Worm (Caenorhabditis elegans): ENCODE measurements around the gene F37H8.6.

Gene F37H8.6

DNA sequence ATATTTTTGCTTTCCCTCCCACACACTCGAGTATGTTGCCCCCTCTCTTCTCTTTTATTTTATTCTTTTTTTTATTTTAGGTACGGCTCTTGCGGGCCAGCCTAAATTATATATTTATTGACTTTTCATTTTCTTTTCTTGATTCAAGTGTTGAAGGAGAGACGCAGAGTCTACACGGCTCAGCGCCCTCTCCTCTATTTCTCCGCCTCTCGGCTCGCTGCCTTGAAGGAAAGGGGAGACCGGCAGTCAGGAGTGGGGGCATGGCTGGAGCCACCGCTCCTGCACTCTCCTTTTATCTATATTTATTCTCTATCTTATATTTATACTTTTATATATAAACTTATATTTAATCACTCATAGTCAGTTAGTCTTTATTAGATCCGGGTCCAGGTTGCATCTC lies 10.9 kb downstream of the F37H8.6 start:
- TF ChIP-seq dmd-4 (tag; optimal IDR thresholded peaks at IDR 0.05) = no peak
- TF ChIP-seq unc-55 (GFP tag; optimal IDR thresholded peaks at IDR 0.05) = peak; percentile 22
- TF ChIP-seq mab-5 (tag; optimal IDR thresholded peaks at IDR 0.05) = no peak
- TF ChIP-seq nhr-237 (tag; optimal IDR thresholded peaks at IDR 0.05) = no peak

DNA sequence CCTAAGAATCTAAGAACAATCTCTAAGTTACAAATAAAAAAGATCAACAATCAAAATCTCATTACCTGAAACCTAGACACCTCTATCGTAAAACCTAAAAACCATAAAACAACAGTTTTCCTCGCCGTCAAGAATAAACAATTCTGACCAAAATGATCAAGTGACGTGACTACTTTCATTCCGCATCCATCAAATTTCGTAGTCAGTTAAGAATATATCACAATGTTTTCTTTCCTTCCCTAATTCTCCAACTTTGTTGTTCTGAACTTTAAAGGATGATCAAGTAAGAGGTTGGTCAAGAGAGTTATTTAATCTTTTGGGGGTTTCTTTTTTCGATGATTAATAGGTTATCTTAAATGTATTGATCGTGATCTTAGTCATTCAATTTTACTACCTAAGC lies 14.0 kb downstream of the F37H8.6 start:
- TF ChIP-seq blmp-1 (tag; optimal IDR thresholded peaks at IDR 0.05; ENCODE audit: insufficient read depth) (no peak), zag-1 (tag; optimal IDR thresholded peaks at IDR 0.05) (no peak), ztf-4 (tag; optimal IDR thresholded peaks at IDR 0.05) (no peak), aly-2 (tag; optimal IDR thresholded peaks at IDR 0.05) (no peak), nhr-23 (tag; optimal IDR thresholded peaks at IDR 0.05) (no peak), nhr-237 (tag; optimal IDR thresholded peaks at IDR 0.05) (no peak), egl-27 (tag; optimal IDR thresholded peaks at IDR 0.05) (no peak), crh-2 (tag; optimal IDR thresholded peaks at IDR 0.05) (no peak), lin-11 (tag; optimal IDR thresholded peaks at IDR 0.05) (no peak), sma-3 (GFP tag; optimal IDR thresholded peaks at IDR 0.05) (peak; percentile 55), sma-9 (GFP tag; optimal IDR thresholded peaks at IDR 0.05) (peak; percentile 20), sma-9 (tag; optimal IDR thresholded peaks at IDR 0.05) (no peak), lin-39 (tag; optimal IDR thresholded peaks at IDR 0.05) (no peak)

DNA sequence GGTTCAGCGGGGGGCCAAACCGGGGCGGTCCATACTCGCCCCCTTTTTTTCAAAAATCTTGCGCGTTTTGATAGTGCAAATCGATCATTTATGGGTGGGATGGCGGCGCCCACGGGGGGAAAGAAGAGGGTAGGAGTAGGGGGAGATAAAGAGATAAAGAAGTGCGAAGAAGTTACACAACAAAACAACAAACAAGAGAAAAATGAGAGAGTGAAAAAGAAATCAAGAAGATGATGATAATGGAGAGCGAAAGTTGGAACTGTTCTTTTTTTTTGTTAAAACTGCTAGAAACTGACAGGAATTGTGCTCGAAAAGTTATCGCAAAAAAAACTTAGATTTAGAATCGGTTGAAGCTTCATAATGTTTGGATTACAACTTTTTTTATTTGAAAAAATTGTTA lies 14.9 kb downstream of the F37H8.6 start, which contains the start of gene ptr-13:
Gene ptr-13 (minus strand): TSS at position 92 of the 400 bp plus-strand sequence.
- TF ChIP-seq mdl-1 (tag; optimal IDR thresholded peaks at IDR 0.05) = no peak
- no peak for TF ChIP-seq lin-13 (GFP tag; optimal IDR thresholded peaks at IDR 0.05)
- peak; percentile 69 for TF ChIP-seq blmp-1 (tag; optimal IDR thresholded peaks at IDR 0.05; ENCODE audit: insufficient read depth)

DNA sequence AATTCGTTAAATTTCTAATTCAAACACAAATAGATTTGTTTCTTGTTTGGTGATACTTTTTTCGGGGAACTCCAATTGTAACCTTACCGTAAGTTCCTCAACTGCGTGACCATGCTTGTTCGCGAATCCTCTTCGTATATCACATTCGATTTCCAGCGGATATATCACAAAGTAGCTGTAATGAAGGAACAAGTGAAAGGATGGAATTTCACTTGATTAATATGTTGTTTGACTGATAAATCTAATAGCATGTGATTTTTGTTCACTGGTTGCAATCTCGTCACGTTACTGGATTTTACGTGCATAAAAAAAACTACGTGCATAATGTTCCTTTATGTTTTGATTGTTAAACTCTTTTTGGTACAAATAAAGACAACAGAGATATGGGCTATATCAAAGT lies 15.6 kb downstream of the F37H8.6 start:
- TF ChIP-seq blmp-1 (tag; optimal IDR thresholded peaks at IDR 0.05; ENCODE audit: insufficient read depth) = peak; percentile 68
- no peak for TF ChIP-seq alr-1 (tag; optimal IDR thresholded peaks at IDR 0.05)

DNA sequence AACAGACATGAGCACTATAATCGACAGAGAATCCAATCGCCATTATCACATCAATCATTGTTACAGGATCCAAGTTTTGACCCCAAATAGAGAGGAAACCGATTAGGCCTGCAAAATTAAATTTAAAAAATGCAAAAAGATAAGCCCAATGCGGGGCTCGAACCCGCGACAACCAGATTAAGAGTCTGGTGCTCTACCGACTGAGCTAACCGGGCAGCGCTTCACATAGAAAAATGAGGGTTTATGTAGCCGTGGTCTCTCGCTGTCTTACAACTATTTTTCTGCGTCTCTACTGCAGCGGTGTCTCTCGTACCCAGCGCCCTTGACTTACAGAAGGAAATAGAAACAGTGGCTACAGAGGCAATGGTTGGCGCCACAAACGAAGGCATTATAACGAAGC lies 19.6 kb downstream of the F37H8.6 start:
- TF ChIP-seq nhr-21 (tag; optimal IDR thresholded peaks at IDR 0.05) = peak; percentile 8
- TF ChIP-seq ceh-16 (tag; optimal IDR thresholded peaks at IDR 0.05) = no peak
- TF ChIP-seq fos-1 (tag; optimal IDR thresholded peaks at IDR 0.05) = peak; percentile 38
- TF ChIP-seq zag-1 (tag; optimal IDR thresholded peaks at IDR 0.05) = no peak
- peak; percentile 30 for TF ChIP-seq lin-13 (GFP tag; optimal IDR thresholded peaks at IDR 0.05)
- TF ChIP-seq nhr-23 (tag; optimal IDR thresholded peaks at IDR 0.05) = no peak
- no peak for TF ChIP-seq alr-1 (tag; optimal IDR thresholded peaks at IDR 0.05)
- peak; percentile 45 for TF ChIP-seq sma-3 (GFP tag; optimal IDR thresholded peaks at IDR 0.05)
- TF ChIP-seq nhr-129 (tag; optimal IDR thresholded peaks at IDR 0.05) = peak; percentile 67
- peak; percentile 27 for TF ChIP-seq unc-55 (GFP tag; optimal IDR thresholded peaks at IDR 0.05)
- peak; percentile 45 to 49 for TF ChIP-seq lsy-2 (tag; optimal IDR thresholded peaks at IDR 0.05)
- TF ChIP-seq lin-11 (tag; optimal IDR thresholded peaks at IDR 0.05) = peak; percentile 45
- TF ChIP-seq crh-2 (tag; optimal IDR thresholded peaks at IDR 0.05) = peak; percentile 31
- TF ChIP-seq snpc-4 (tag; optimal IDR thresholded peaks at IDR 0.05) = peak; percentile 58
- TF ChIP-seq gmeb-1 (tag; optimal IDR thresholded peaks at IDR 0.05) = peak; percentile 57
- peak; percentile 28 for TF ChIP-seq nhr-25 (tag; optimal IDR thresholded peaks at IDR 0.05)
- TF ChIP-seq C34F6.9 (tag; optimal IDR thresholded peaks at IDR 0.05) = peak; percentile 28

DNA sequence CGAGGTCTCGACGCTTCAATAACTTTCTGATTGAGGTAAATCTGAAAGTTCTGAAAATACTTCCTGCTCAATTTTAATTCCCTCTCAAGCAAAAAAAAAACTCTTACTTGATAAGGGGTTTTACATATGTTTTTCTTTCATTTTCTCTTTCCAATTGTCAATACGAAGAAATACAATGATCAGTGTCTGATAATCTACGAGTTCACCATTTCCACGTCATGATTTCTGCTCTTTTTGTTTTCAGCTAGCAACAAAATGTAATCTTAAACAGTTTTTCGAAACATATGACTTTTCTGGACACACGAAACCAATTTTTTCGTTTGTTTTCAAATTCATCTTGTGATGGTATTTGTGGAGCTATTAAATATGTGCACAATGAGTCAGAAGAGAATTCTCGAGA lies 21.1 kb downstream of the F37H8.6 start:
- TF ChIP-seq nhr-6 (tag; optimal IDR thresholded peaks at IDR 0.05) (no peak), lin-39 (tag; optimal IDR thresholded peaks at IDR 0.05) (no peak), ceh-82 (tag; optimal IDR thresholded peaks at IDR 0.05) (no peak), crh-2 (tag; optimal IDR thresholded peaks at IDR 0.05) (peak; percentile 9), alr-1 (tag; optimal IDR thresholded peaks at IDR 0.05) (no peak)

DNA sequence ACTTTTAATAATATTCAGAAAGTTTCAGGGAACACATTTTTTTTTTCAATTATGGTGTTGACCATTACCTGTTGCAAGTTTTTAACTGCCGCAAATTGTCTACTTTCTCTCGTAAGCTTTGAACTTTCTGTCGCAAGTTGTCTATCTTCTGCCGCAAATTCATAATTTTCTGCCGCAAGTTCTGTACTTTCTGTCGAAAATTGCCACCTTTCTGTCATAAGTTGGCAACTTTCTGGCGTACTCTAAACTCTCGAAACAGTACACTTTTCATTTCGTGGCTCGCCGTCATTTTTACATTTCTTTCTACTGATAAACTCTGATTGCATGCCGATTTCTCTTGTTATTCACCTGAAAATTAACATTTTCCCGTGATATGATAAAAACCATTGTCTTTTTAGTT lies 21.9 kb downstream of the F37H8.6 start:
- TF ChIP-seq egl-27 (tag; optimal IDR thresholded peaks at IDR 0.05) (no peak), fos-1 (tag; optimal IDR thresholded peaks at IDR 0.05) (peak; percentile 8)

Data from whole organism, L2 larva.